Worm (Caenorhabditis elegans): ENCODE results near the gene ZC155.4.
A peak's percentile ranks its signal among the peaks of the same experiment; 100 is the strongest.

Gene ZC155.4

DNA sequence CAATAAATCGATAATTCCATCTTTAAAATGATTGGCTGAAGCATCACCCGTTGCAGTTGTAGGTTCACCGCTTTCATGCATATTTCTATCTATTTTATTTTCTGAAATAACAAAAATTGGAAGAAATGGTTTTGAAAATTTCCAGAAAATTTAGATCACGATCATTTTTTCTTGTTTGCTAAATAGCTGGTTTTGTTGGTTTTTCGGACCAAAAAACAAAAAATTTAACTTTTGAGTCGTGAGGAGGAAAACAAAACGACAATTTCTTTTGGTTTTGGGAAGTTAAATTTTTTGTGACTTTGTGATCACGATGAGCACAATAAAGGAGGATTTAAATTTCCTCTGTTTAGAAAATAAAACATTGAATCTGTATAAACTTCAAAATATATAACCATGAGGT lies 50.1 kb downstream of the ZC155.4 start, which contains the start of gene T10F2.2:
Gene T10F2.2 (minus strand): TSS at position 101 of the 400 bp plus-strand sequence.
- TF ChIP-seq mxl-3 (GFP tag; optimal IDR thresholded peaks at IDR 0.05) (no peak), ceh-82 (tag; optimal IDR thresholded peaks at IDR 0.05) (no peak), ztf-7 (tag; optimal IDR thresholded peaks at IDR 0.05) (no peak), zip-2 (tag; optimal IDR thresholded peaks at IDR 0.05) (no peak), nhr-102 (tag; optimal IDR thresholded peaks at IDR 0.05) (no peak), aha-1 (tag) (no peak)

ce11 chrIII:5162820-5163631 lies 52.2 kb downstream of the ZC155.4 start, which contains the start of gene gars-1:
Gene gars-1 (minus strand): TSS chrIII:5163627.
- TF ChIP-seq hlh-30 (tag; optimal IDR thresholded peaks at IDR 0.05; ENCODE audit: insufficient read depth): no peak
- 0 out of 2 replicates have a peak, but pooled peaks have one; percentile 12 for TF ChIP-seq lin-38 (GFP tag; IDR thresholded peaks at IDR 0.05)
- no peak for TF ChIP-seq zag-1 (tag; optimal IDR thresholded peaks at IDR 0.05)
- peak; percentile 8 for TF ChIP-seq mes-2 (tag; optimal IDR thresholded peaks at IDR 0.05; ENCODE audit: poor library complexity, severe bottlenecking)
- no peak for TF ChIP-seq jun-1 (tag; optimal IDR thresholded peaks at IDR 0.05)
- no peak for TF ChIP-seq Y5F2A.4 (GFP tag; optimal IDR thresholded peaks at IDR 0.05)
- no peak for TF ChIP-seq hmg-1.1 (GFP tag; IDR thresholded peaks at IDR 0.05)
- TF ChIP-seq nhr-77 (tag; optimal IDR thresholded peaks at IDR 0.05): peak; percentile 9
- TF ChIP-seq ztf-7 (tag; optimal IDR thresholded peaks at IDR 0.05): no peak
- TF ChIP-seq ama-1 (optimal IDR thresholded peaks at IDR 0.05): no peak
- no peak for TF ChIP-seq attf-4 (tag; optimal IDR thresholded peaks at IDR 0.05)
- TF ChIP-seq madf-5 (GFP tag; IDR thresholded peaks at IDR 0.05): no peak
- TF ChIP-seq lsy-2 (tag; optimal IDR thresholded peaks at IDR 0.05): peak in 1 of 2 experiments; percentile 2
- TF ChIP-seq daf-16 (GFP tag; optimal IDR thresholded peaks at IDR 0.05): no peak
- peak; percentile 14 for TF ChIP-seq daf-16 (tag; optimal IDR thresholded peaks at IDR 0.05)
- TF ChIP-seq mxl-2 (GFP tag; conservative IDR thresholded peaks at IDR 0.05): no peak
- TF ChIP-seq nhr-102 (tag; optimal IDR thresholded peaks at IDR 0.05): no peak
- TF ChIP-seq lin-29 (GFP tag; IDR thresholded peaks at IDR 0.05): no peak
- TF ChIP-seq F44E2.7 (GFP tag; IDR thresholded peaks at IDR 0.05): no peak
- TF ChIP-seq mxl-3 (GFP tag; optimal IDR thresholded peaks at IDR 0.05): no peak
- no peak for TF ChIP-seq F37D6.2 (tag; optimal IDR thresholded peaks at IDR 0.05)
- no peak for TF ChIP-seq daf-8 (GFP tag; IDR thresholded peaks at IDR 0.05)
- no peak for TF ChIP-seq cey-2 (tag; optimal IDR thresholded peaks at IDR 0.05; ENCODE audit: borderline replicate concordance, insufficient read depth)
- no peak for TF ChIP-seq vab-7 (GFP tag; IDR thresholded peaks at IDR 0.05)
- TF ChIP-seq Y48G9A.11 (GFP tag; IDR thresholded peaks at IDR 0.05): no peak
- TF ChIP-seq ceh-20 (GFP tag; IDR thresholded peaks at IDR 0.05): no peak
- no peak for TF ChIP-seq ZK546.5 (tag; optimal IDR thresholded peaks at IDR 0.05)
- TF ChIP-seq pqm-1 (tag; optimal IDR thresholded peaks at IDR 0.05): no peak
- peak; percentile 11 for TF ChIP-seq dpl-1 (GFP tag; optimal IDR thresholded peaks at IDR 0.05)
- no peak for TF ChIP-seq hlh-11 (tag; optimal IDR thresholded peaks at IDR 0.05)
- peak; percentile 17 for TF ChIP-seq nhr-6 (tag; optimal IDR thresholded peaks at IDR 0.05)
- no peak for TF ChIP-seq aly-2 (tag; optimal IDR thresholded peaks at IDR 0.05)
- no peak for TF ChIP-seq ceh-32 (tag; optimal IDR thresholded peaks at IDR 0.05; ENCODE audit: poor library complexity)
- TF ChIP-seq mdt-29 (GFP tag; IDR thresholded peaks at IDR 0.05): no peak
- TF ChIP-seq daf-12 (tag; optimal IDR thresholded peaks at IDR 0.05): no peak
- no peak for TF ChIP-seq ceh-62 (tag; optimal IDR thresholded peaks at IDR 0.05)
